Worm (Caenorhabditis elegans) whole organism, L1 larva: ENCODE results near the gene Y71H2B.5.

Source experiments
- C04F5.9 ChIP-seq: sonication (generic microtip); optimal IDR thresholded peaks from 2 replicates; lab custom pipeline; 2016; ENCODE audit warnings: missing genetic modification characterization, missing compliant biosample characterization
- C16A3.4 ChIP-seq: fragments of 150-350 bp; optimal IDR thresholded peaks from 2 replicates; lab custom pipeline; 2014; ENCODE audit warnings: missing biosample characterization, missing genetic modification characterization
- F16B12.6 ChIP-seq: fragments of 150-350 bp; optimal IDR thresholded peaks from 2 replicates; lab custom pipeline; 2014; ENCODE audit warnings: missing biosample characterization, missing genetic modification characterization
- blmp-1 ChIP-seq: fragments of 150-350 bp; optimal IDR thresholded peaks from 2 replicates; lab custom pipeline; 2014; ENCODE audit warnings: missing biosample characterization, missing genetic modification characterization
- ceh-63 ChIP-seq: fragments of 200-800 bp; sonication (Bioruptor generic); optimal IDR thresholded peaks from 2 replicates; lab custom pipeline; 2018; ENCODE audit warnings: mild to moderate bottlenecking, missing genetic modification characterization, missing compliant biosample characterization
- ceh-82 ChIP-seq, 3 experiments: fragments of 150-350 bp in 1 of 3; sonication (generic microtip) in 2 of 3; optimal IDR thresholded peaks; 2 replicates each; lab custom pipeline; 2014 to 2017; ENCODE audit warnings: missing biosample characterization in 3 of 3, missing genetic modification characterization in 3 of 3
- dsc-1 ChIP-seq: sonication (generic microtip); optimal IDR thresholded peaks from 2 replicates; lab custom pipeline; 2016; ENCODE audit warnings: mild to moderate bottlenecking, missing genetic modification characterization, missing compliant biosample characterization
- efl-1 ChIP-seq, 4 experiments: fragments of 150-350 bp; optimal IDR thresholded peaks in 3 of 4; peaks in 1 of 4; 1 replicate in 1 of 4; 2 replicates in 3 of 4; lab custom pipeline; 2014; ENCODE audit warnings: missing biosample characterization in 2 of 4, missing genetic modification characterization in 2 of 4, missing genetic modification reagents in 2 of 4
- elt-3 ChIP-seq, 6 experiments: fragments of 150-350 bp in 1 of 6; sonication (generic microtip); optimal IDR thresholded peaks; 2 replicates each; lab custom pipeline; 2017 to 2018; ENCODE audit warnings: missing biosample characterization in 6 of 6, missing genetic modification characterization in 6 of 6, inconsistent platforms in 1 of 6
- fkh-4 ChIP-seq: sonication (generic microtip); optimal IDR thresholded peaks from 2 replicates; lab custom pipeline; 2016; ENCODE audit warnings: missing compliant biosample characterization, missing genetic modification characterization, borderline replicate concordance
- fkh-8 ChIP-seq: sonication (generic microtip); optimal IDR thresholded peaks from 2 replicates; lab custom pipeline; 2016; ENCODE audit warnings: mild to moderate bottlenecking, missing genetic modification characterization, missing compliant biosample characterization
- grh-1 ChIP-seq: fragments of 200-800 bp; sonication (Bioruptor generic); IDR thresholded peaks from 2 replicates; pipeline ENCODE4 v1.3.6; 2022; ENCODE audit warnings: missing genetic modification reagents, missing genetic modification characterization, missing compliant biosample characterization
- hpl-2 ChIP-seq: fragments of 150-350 bp; optimal IDR thresholded peaks from 2 replicates; lab custom pipeline; 2014; ENCODE audit warnings: missing biosample characterization, missing genetic modification reagents, missing genetic modification characterization
- irx-1 ChIP-seq: sonication (generic microtip); optimal IDR thresholded peaks from 2 replicates; lab custom pipeline; 2016; ENCODE audit warnings: missing genetic modification characterization, missing compliant biosample characterization
- isw-1 ChIP-seq: fragments of 200-800 bp; sonication (Bioruptor generic); IDR thresholded peaks from 2 replicates; pipeline ENCODE4 v1.3.6; 2022; ENCODE audit warnings: missing genetic modification characterization, missing compliant biosample characterization
- lin-14 ChIP-seq: fragments of 200-800 bp; sonication (Bioruptor generic); optimal IDR thresholded peaks from 2 replicates; lab custom pipeline; 2018; ENCODE audit warnings: mild to moderate bottlenecking, missing genetic modification characterization, moderate library complexity, missing compliant biosample characterization
- lin-15B ChIP-seq: fragments of 150-350 bp; sonication (generic microtip); optimal IDR thresholded peaks from 3 replicates; lab custom pipeline; 2014; ENCODE audit warnings: missing biosample characterization, missing genetic modification characterization
- mab-9 ChIP-seq: fragments of 200-800 bp; sonication (Bioruptor generic); IDR thresholded peaks from 2 replicates; pipeline ENCODE4 v1.3.6; 2022; ENCODE audit warnings: missing genetic modification reagents, missing genetic modification characterization, missing compliant biosample characterization
- mef-2 ChIP-seq: fragments of 150-350 bp; optimal IDR thresholded peaks from 2 replicates; lab custom pipeline; 2014; ENCODE audit warnings: missing biosample characterization, missing genetic modification characterization
- mep-1 ChIP-seq: fragments of 150-350 bp; optimal IDR thresholded peaks from 2 replicates; lab custom pipeline; 2014; ENCODE audit warnings: missing biosample characterization, missing genetic modification characterization
- nhr-12 ChIP-seq: sonication (generic microtip); optimal IDR thresholded peaks from 2 replicates; lab custom pipeline; 2017; ENCODE audit warnings: missing biosample characterization, missing genetic modification characterization
- nhr-28 ChIP-seq: fragments of 150-350 bp; optimal IDR thresholded peaks from 2 replicates; lab custom pipeline; 2014; ENCODE audit warnings: missing biosample characterization, missing genetic modification characterization
- nhr-76 ChIP-seq: sonication (generic microtip); optimal IDR thresholded peaks from 2 replicates; lab custom pipeline; 2017; ENCODE audit warnings: missing biosample characterization, missing genetic modification characterization
- nhr-85 ChIP-seq: sonication (generic microtip); peaks from one replicate; lab custom pipeline; 2016; ENCODE audit warnings: missing genetic modification characterization, inconsistent platforms, missing compliant biosample characterization
- nhr-90 ChIP-seq: sonication (generic microtip); optimal IDR thresholded peaks from 2 replicates; lab custom pipeline; 2016; ENCODE audit warnings: mild to moderate bottlenecking, missing genetic modification characterization, missing compliant biosample characterization; ENCODE audit not compliant: poor library complexity
- pax-3 ChIP-seq: fragments of 200-800 bp; sonication (Bioruptor generic); optimal IDR thresholded peaks from 2 replicates; lab custom pipeline; 2018; ENCODE audit warnings: mild to moderate bottlenecking, missing genetic modification characterization, moderate library complexity, missing compliant biosample characterization
- pqm-1 ChIP-seq: sonication (generic microtip); optimal IDR thresholded peaks from 3 replicates; lab custom pipeline; 2017; ENCODE audit warnings: missing biosample characterization, missing genetic modification characterization
- swsn-7 ChIP-seq: sonication (generic microtip); optimal IDR thresholded peaks from 2 replicates; lab custom pipeline; 2016; ENCODE audit warnings: missing genetic modification characterization, missing compliant biosample characterization
- tlp-1 ChIP-seq: fragments of 150-350 bp; optimal IDR thresholded peaks from 2 replicates; lab custom pipeline; 2014; ENCODE audit warnings: missing biosample characterization, missing genetic modification characterization
- unc-130 ChIP-seq: fragments of 150-350 bp; optimal IDR thresholded peaks from 2 replicates; lab custom pipeline; 2017; ENCODE audit warnings: missing biosample characterization, missing genetic modification characterization, inconsistent platforms
- unc-30 ChIP-seq: sonication (generic microtip); optimal IDR thresholded peaks from 2 replicates; lab custom pipeline; 2017; ENCODE audit warnings: missing biosample characterization, missing genetic modification characterization
- unc-86 ChIP-seq: sonication (generic microtip); optimal IDR thresholded peaks from 2 replicates; lab custom pipeline; 2016; ENCODE audit warnings: missing genetic modification characterization, missing compliant biosample characterization
- xbp-1 ChIP-seq: sonication (generic microtip); optimal IDR thresholded peaks from 2 replicates; lab custom pipeline; 2016; ENCODE audit warnings: missing genetic modification characterization, missing compliant biosample characterization
- zip-4 ChIP-seq: fragments of 200-800 bp; sonication (Bioruptor generic); optimal IDR thresholded peaks from 2 replicates; lab custom pipeline; 2018; ENCODE audit warnings: mild to moderate bottlenecking, missing genetic modification characterization, moderate library complexity, missing compliant biosample characterization
- ztf-11 ChIP-seq, 2 experiments: sonication (generic microtip); optimal IDR thresholded peaks; 2 replicates each; lab custom pipeline; 2016 to 2017; ENCODE audit warnings: missing genetic modification characterization in 2 of 2, missing biosample characterization in 1 of 2, missing compliant biosample characterization in 1 of 2

Gene Y71H2B.5

DNA sequence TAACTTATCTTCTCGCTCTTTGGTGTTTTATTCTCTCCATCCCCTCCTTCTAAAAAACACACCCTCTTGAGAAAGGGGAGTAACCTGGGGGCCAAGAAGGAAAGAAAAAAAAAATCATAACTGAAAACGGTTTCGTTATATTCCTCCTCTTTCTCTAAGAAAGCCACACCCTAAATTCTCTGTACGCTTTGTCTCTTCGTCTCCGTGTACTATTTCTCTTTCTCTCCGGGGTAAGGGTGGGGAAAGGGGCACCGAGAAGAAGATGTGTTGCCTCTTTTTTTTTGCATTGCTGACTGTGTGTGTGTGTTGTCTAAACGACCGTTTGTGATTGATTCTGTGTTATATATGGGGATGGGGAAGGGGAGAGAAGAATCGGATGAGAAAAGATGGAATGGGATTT, 48.4 kb downstream of the Y71H2B.5 start (continued):
- TF ChIP-seq irx-1 (tag; lab: Kevin White, UChicago) (no peak), unc-130 (no peak), pax-3 (no peak), xbp-1 (tag; lab: Kevin White, UChicago) (no peak), unc-86 (tag; lab: Kevin White, UChicago) (no peak), elt-3 (tag; optimal IDR thresholded peaks at IDR 0.05; lab: Kevin White, UChicago) (peak in 4 of 6 experiments; percentile 1 to 61 (median 31)), isw-1 (GFP tag; lab: Robert Waterston, UW) (no peak), mef-2 (no peak), zip-4 (no peak), nhr-28 (tag; lab: Kevin White, UChicago) (no peak), tlp-1 (no peak), F16B12.6 (tag; lab: Kevin White, UChicago) (no peak), ztf-11 (tag; optimal IDR thresholded peaks at IDR 0.05; lab: Kevin White, UChicago) (no peak), mep-1 (tag; lab: Kevin White, UChicago) (peak; percentile 56), lin-14 (peak; percentile 83), C16A3.4 (tag; lab: Kevin White, UChicago) (peak; percentile 29), mab-9 (no peak), unc-30 (no peak), nhr-85 (peak; percentile 91), grh-1 (GFP tag; lab: Robert Waterston, UW) (no peak), C04F5.9 (tag; lab: Kevin White, UChicago) (no peak), nhr-90 (tag; lab: Kevin White, UChicago) (peak; percentile 18), dsc-1 (no peak), lin-15B (tag; lab: Kevin White, UChicago) (no peak), fkh-4 (tag; lab: Kevin White, UChicago) (no peak), pqm-1 (no peak), fkh-8 (no peak), swsn-7 (tag; lab: Kevin White, UChicago) (no peak), ceh-63 (GFP tag; lab: Kevin White, UChicago) (no peak), nhr-12 (no peak), hpl-2 (GFP tag; lab: Kevin White, UChicago) (no peak)

DNA sequence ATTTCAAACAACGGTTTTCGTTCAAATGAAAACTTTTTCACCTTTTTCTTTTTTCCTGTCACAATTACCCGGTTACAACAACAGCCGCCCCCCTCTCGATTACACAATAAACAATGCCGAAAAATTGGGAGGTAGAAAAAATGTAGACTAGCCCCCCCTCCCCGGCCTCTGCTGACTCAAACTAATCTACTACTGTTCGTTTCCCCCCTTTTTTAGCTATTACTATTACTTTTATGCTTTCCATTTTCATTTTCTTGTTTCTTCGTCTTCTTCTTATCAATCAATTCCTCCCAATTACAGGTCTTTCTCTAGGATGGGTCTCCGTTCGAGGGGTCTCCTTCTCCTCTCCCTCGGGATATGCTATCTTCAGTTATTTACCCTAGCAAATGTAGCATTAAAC, 50.0 kb downstream of the Y71H2B.5 start, which contains the start of gene let-805:
TSS of gene let-805 (plus strand) at position 301 of the 400 bp plus-strand sequence.
- TF ChIP-seq swsn-7 (tag; lab: Kevin White, UChicago): no peak
- peak; percentile 12 for TF ChIP-seq nhr-85
- no peak for TF ChIP-seq fkh-4 (tag; lab: Kevin White, UChicago)
- TF ChIP-seq blmp-1 (tag; lab: Kevin White, UChicago): no peak
- TF ChIP-seq C04F5.9 (tag; lab: Kevin White, UChicago): no peak
- no peak for TF ChIP-seq nhr-76 (tag; lab: Kevin White, UChicago)
- TF ChIP-seq efl-1 (optimal IDR thresholded peaks at IDR 0.05; lab: Kevin White, UChicago): no peak
- peak in 1 of 2 experiments; percentile 65 for TF ChIP-seq efl-1 (GFP tag; optimal IDR thresholded peaks at IDR 0.05 in 1 of 2; lab: Kevin White, UChicago)
- no peak for TF ChIP-seq ceh-82 (tag; optimal IDR thresholded peaks at IDR 0.05; lab: Kevin White, UChicago)
